Fruit fly (Drosophila melanogaster) ovary, adult (tissue): ENCODE measurements around the gene Gdi.

Experiments
- CG17801 ChIP-seq: fragments of 200-800 bp; optimal IDR thresholded peaks from 2 replicates; lab custom pipeline; 2019; ENCODE audit warnings: missing biosample characterization, mild to moderate bottlenecking, missing genetic modification characterization, moderate library complexity; ENCODE audit not compliant: partially characterized antibody

The Gdi gene

dm6 chr2L:9490788-9491187 is 3.9 kb downstream of the Gdi start:
- peak; percentile 74 for TF ChIP-seq CG17801 (GFP tag; lab: Kevin White, UChicago)

- peak; percentile 74 for TF ChIP-seq CG17801 (GFP tag; lab: Kevin White, UChicago)
Observed at dm6 chr2L:9487468-9487867, 7.2 kb downstream of the Gdi start.

- no peak for TF ChIP-seq CG17801 (GFP tag; lab: Kevin White, UChicago)
Observed at dm6 chr2L:9467392-9467791, 27.3 kb downstream of the Gdi start.

- no peak for TF ChIP-seq CG17801 (GFP tag; lab: Kevin White, UChicago)
Observed at dm6 chr2L:9464455-9465063, 30.1 kb downstream of the Gdi start.

dm6 chr2L:9460092-9460473 is 34.6 kb downstream of the Gdi start:
- TF ChIP-seq CG17801 (GFP tag; lab: Kevin White, UChicago), result no peak

- TF ChIP-seq CG17801 (GFP tag; lab: Kevin White, UChicago), result no peak
Observed at dm6 chr2L:9459372-9460091, 35.1 kb downstream of the Gdi start.

- no peak for TF ChIP-seq CG17801 (GFP tag; lab: Kevin White, UChicago)
Observed at dm6 chr2L:9457865-9458264, 36.8 kb downstream of the Gdi start.

- no peak for TF ChIP-seq CG17801 (GFP tag; lab: Kevin White, UChicago)
Observed at dm6 chr2L:9457456-9457855, 37.2 kb downstream of the Gdi start.

- no peak for TF ChIP-seq CG17801 (GFP tag; lab: Kevin White, UChicago)
Observed at dm6 chr2L:9455157-9455556, 39.5 kb downstream of the Gdi start.

- no peak for TF ChIP-seq CG17801 (GFP tag; lab: Kevin White, UChicago)
Observed at dm6 chr2L:9454369-9455054, 40.2 kb downstream of the Gdi start.

- no peak for TF ChIP-seq CG17801 (GFP tag; lab: Kevin White, UChicago)
Observed at dm6 chr2L:9452959-9453358, 41.7 kb downstream of the Gdi start.

- TF ChIP-seq CG17801 (GFP tag; lab: Kevin White, UChicago), result peak; percentile 96
Observed at dm6 chr2L:9449257-9449972, 45.3 kb downstream of the Gdi start.

dm6 chr2L:9448322-9449256 is 46.1 kb downstream of the Gdi start:
- no peak for TF ChIP-seq CG17801 (GFP tag; lab: Kevin White, UChicago)

- TF ChIP-seq CG17801 (GFP tag; lab: Kevin White, UChicago), result no peak
Observed at dm6 chr2L:9447816-9448215, 46.9 kb downstream of the Gdi start.
